Worm (Caenorhabditis elegans) whole organism, early embryonic: ENCODE data around the gene T13H10.2.

Experiments used
- B0310.2 ChIP-seq: sonication (generic microtip); optimal IDR thresholded peaks from 2 replicates; lab custom pipeline; 2016; ENCODE audit warnings: mild to moderate bottlenecking, missing genetic modification characterization, missing compliant biosample characterization
- ama-1 ChIP-seq: fragments of 150-350 bp; optimal IDR thresholded peaks from 2 replicates; lab custom pipeline; 2014
- ceh-13 ChIP-seq: fragments of 200-800 bp; sonication (Bioruptor generic); optimal IDR thresholded peaks from 2 replicates; lab custom pipeline; 2018; ENCODE audit warnings: mild to moderate bottlenecking, missing genetic modification characterization, missing compliant biosample characterization
- ceh-36 ChIP-seq: sonication (generic microtip); optimal IDR thresholded peaks from 2 replicates; lab custom pipeline; 2016; ENCODE audit warnings: missing genetic modification characterization, inconsistent platforms, missing compliant biosample characterization
- ets-7 ChIP-seq: sonication (generic microtip); optimal IDR thresholded peaks from 2 replicates; lab custom pipeline; 2016; ENCODE audit warnings: missing genotype, missing genetic modification characterization, missing compliant biosample characterization
- flt-1 ChIP-seq: fragments of 200-800 bp; sonication (Bioruptor generic); IDR thresholded peaks from 2 replicates; pipeline ENCODE4 v1.3.6; 2022; ENCODE audit warnings: missing genetic modification characterization, missing compliant biosample characterization
- hmbx-1 ChIP-seq: sonication (generic microtip); optimal IDR thresholded peaks from 2 replicates; lab custom pipeline; 2016; ENCODE audit warnings: mild to moderate bottlenecking, missing genetic modification characterization, missing compliant biosample characterization
- hmg-4 ChIP-seq: fragments of 200-800 bp; sonication (Bioruptor generic); optimal IDR thresholded peaks from 2 replicates; lab custom pipeline; 2018; ENCODE audit warnings: mild to moderate bottlenecking, missing genetic modification characterization, missing compliant biosample characterization
- hnd-1 ChIP-seq: sonication (generic microtip); optimal IDR thresholded peaks from 2 replicates; lab custom pipeline; 2016; ENCODE audit warnings: missing genetic modification characterization, missing compliant biosample characterization
- pes-1 ChIP-seq: fragments of 200-800 bp; sonication (Bioruptor generic); IDR thresholded peaks from 2 replicates; pipeline ENCODE4 v1.3.6; 2022; ENCODE audit warnings: missing genetic modification reagents, missing genetic modification characterization, missing compliant biosample characterization
- sea-1 ChIP-seq: fragments of 200-800 bp; sonication (Bioruptor generic); conservative IDR thresholded peaks from 2 replicates; pipeline ENCODE4 v1.3.6; 2022; ENCODE audit warnings: missing genetic modification characterization, missing compliant biosample characterization
- tbx-11 ChIP-seq: fragments of 200-800 bp; sonication (Bioruptor generic); IDR thresholded peaks from 2 replicates; pipeline ENCODE4 v1.3.6; 2022; ENCODE audit warnings: missing genetic modification characterization, missing compliant biosample characterization
- tbx-37 ChIP-seq: fragments of 200-800 bp; sonication (Bioruptor generic); conservative IDR thresholded peaks from 2 replicates; pipeline ENCODE4 v1.3.6; 2022; ENCODE audit warnings: missing genetic modification reagents, missing genetic modification characterization, missing compliant biosample characterization

DNA sequence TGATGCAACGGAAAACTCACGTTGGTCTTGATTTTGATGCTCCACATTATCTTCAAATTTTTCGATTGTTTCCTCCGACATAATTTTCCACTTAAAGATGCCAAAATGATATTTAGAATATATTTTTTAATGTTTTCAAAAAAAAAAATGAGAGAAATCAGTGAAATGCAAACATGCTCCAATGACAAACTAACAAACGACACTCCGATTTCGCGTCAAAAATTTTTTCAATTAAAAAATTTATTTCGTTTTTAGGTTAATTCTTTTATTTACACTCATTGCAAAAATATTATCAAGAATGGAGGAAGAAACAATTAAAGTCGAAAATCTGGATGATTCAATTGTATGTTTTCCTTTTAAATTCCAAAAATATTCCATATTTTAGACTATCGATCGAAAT, 32.0 kb upstream of the T13H10.2 start, which contains the start of the genes trmt-10A and F25H8.2:
- TF ChIP-seq tbx-11 (GFP tag; lab: Robert Waterston, UW), result no peak
- TF ChIP-seq ama-1 (lab: Kevin White, UChicago), result no peak
- no peak for TF ChIP-seq hnd-1 (tag; lab: Kevin White, UChicago)
- no peak for TF ChIP-seq hmg-4
- no peak for TF ChIP-seq ceh-36 (tag; lab: Kevin White, UChicago)
- TF ChIP-seq pes-1 (GFP tag; lab: Robert Waterston, UW), result no peak
- no peak for TF ChIP-seq ceh-13 (GFP tag; lab: Kevin White, UChicago)
- no peak for TF ChIP-seq flt-1
- TF ChIP-seq B0310.2, result no peak
- no peak for TF ChIP-seq tbx-37 (GFP tag; lab: Robert Waterston, UW)
- TF ChIP-seq ets-7 (tag; lab: Kevin White, UChicago), result no peak
- TF ChIP-seq sea-1, result no peak
- no peak for TF ChIP-seq hmbx-1
